Worm (Caenorhabditis elegans) whole organism, mixed stage, embryonic: ENCODE results near the gene cul-2.

Source experiments
- M03D4.4 ChIP-seq: sonication (generic microtip); optimal IDR thresholded peaks from 2 replicates; lab custom pipeline; 2017; ENCODE audit warnings: mild to moderate bottlenecking, missing genetic modification characterization, missing compliant biosample characterization
- blmp-1 ChIP-seq: fragments of 150-350 bp; optimal IDR thresholded peaks from 2 replicates; lab custom pipeline; 2014; ENCODE audit warnings: missing biosample characterization, missing genetic modification characterization
- ceh-39 ChIP-seq: fragments of 150-350 bp; optimal IDR thresholded peaks from 2 replicates; lab custom pipeline; 2014; ENCODE audit warnings: missing biosample characterization, missing genetic modification characterization
- ceh-83 ChIP-seq: fragments of 200-800 bp; sonication (Bioruptor generic); optimal IDR thresholded peaks from 2 replicates; lab custom pipeline; 2018; ENCODE audit warnings: mild to moderate bottlenecking, missing genetic modification characterization, missing compliant biosample characterization
- ces-1 ChIP-seq: fragments of 150-350 bp; optimal IDR thresholded peaks from 2 replicates; lab custom pipeline; 2014; ENCODE audit warnings: missing biosample characterization, missing genetic modification reagents, missing genetic modification characterization
- cnd-1 ChIP-seq: fragments of 200-800 bp; sonication (Bioruptor generic); optimal IDR thresholded peaks from 2 replicates; lab custom pipeline; 2018; ENCODE audit warnings: mild to moderate bottlenecking, missing genetic modification characterization, missing compliant biosample characterization
- elt-1 ChIP-seq: sonication (generic microtip); optimal IDR thresholded peaks from 2 replicates; lab custom pipeline; 2017; ENCODE audit warnings: missing genetic modification characterization, mild to moderate bottlenecking, missing compliant biosample characterization, antibody characterized with exemption, moderate library complexity, borderline replicate concordance; ENCODE audit not compliant: insufficient read depth
- elt-3 ChIP-seq: fragments of 150-350 bp; optimal IDR thresholded peaks from 2 replicates; lab custom pipeline; 2014; ENCODE audit warnings: missing biosample characterization, missing genetic modification characterization
- flh-1 ChIP-seq: fragments of 200-800 bp; sonication (Bioruptor generic); optimal IDR thresholded peaks from 2 replicates; lab custom pipeline; 2018; ENCODE audit warnings: mild to moderate bottlenecking, missing genetic modification characterization, moderate library complexity, missing compliant biosample characterization
- ham-2 ChIP-seq: fragments of 200-800 bp; sonication (Bioruptor generic); optimal IDR thresholded peaks from 2 replicates; lab custom pipeline; 2018; ENCODE audit warnings: mild to moderate bottlenecking, missing genetic modification characterization, missing compliant biosample characterization
- hlh-1 ChIP-seq: fragments of 150-350 bp; optimal IDR thresholded peaks from 2 replicates; lab custom pipeline; 2014; ENCODE audit warnings: missing biosample characterization, missing genetic modification reagents, missing genetic modification characterization
- lin-13 ChIP-seq: fragments of 150-350 bp; optimal IDR thresholded peaks from 2 replicates; lab custom pipeline; 2014; ENCODE audit warnings: missing biosample characterization, missing genetic modification characterization
- lin-32 ChIP-seq: fragments of 200-800 bp; sonication (Bioruptor generic); optimal IDR thresholded peaks from 2 replicates; lab custom pipeline; 2018; ENCODE audit warnings: mild to moderate bottlenecking, missing genetic modification characterization, missing compliant biosample characterization
- lsy-2 ChIP-seq: fragments of 150-350 bp; optimal IDR thresholded peaks from 2 replicates; lab custom pipeline; 2014; ENCODE audit warnings: missing biosample characterization, missing genetic modification characterization
- mab-5 ChIP-seq: fragments of 150-350 bp; optimal IDR thresholded peaks from 2 replicates; lab custom pipeline; 2014; ENCODE audit warnings: missing biosample characterization, missing genetic modification characterization
- mep-1 ChIP-seq: fragments of 150-350 bp; optimal IDR thresholded peaks from 2 replicates; lab custom pipeline; 2017; ENCODE audit warnings: missing biosample characterization, missing genetic modification reagents, missing genetic modification characterization, inconsistent platforms
- mls-2 ChIP-seq: sonication (generic microtip); optimal IDR thresholded peaks from 2 replicates; lab custom pipeline; 2016; ENCODE audit warnings: mild to moderate bottlenecking, missing genetic modification characterization, moderate library complexity, missing compliant biosample characterization
- nhr-12 ChIP-seq: fragments of 150-350 bp; optimal IDR thresholded peaks from 2 replicates; lab custom pipeline; 2014; ENCODE audit warnings: missing biosample characterization, missing genetic modification characterization
- nhr-2 ChIP-seq: fragments of 150-350 bp; optimal IDR thresholded peaks from 2 replicates; lab custom pipeline; 2014; ENCODE audit warnings: missing biosample characterization, missing genetic modification characterization
- nhr-28 ChIP-seq: fragments of 150-350 bp; optimal IDR thresholded peaks from 2 replicates; lab custom pipeline; 2014; ENCODE audit warnings: missing biosample characterization, missing genetic modification characterization
- nhr-76 ChIP-seq: sonication (generic microtip); optimal IDR thresholded peaks from 2 replicates; lab custom pipeline; 2017; ENCODE audit warnings: missing biosample characterization, missing genetic modification characterization
- pha-4 ChIP-seq: fragments of 150-350 bp; optimal IDR thresholded peaks from 2 replicates; lab custom pipeline; 2018; ENCODE audit warnings: missing biosample characterization, missing genetic modification reagents, missing genetic modification characterization
- sem-2 ChIP-seq: fragments of 200-800 bp; sonication (Bioruptor generic); optimal IDR thresholded peaks from 2 replicates; lab custom pipeline; 2018; ENCODE audit warnings: mild to moderate bottlenecking, missing genetic modification characterization, missing compliant biosample characterization
- snpc-4 ChIP-seq: fragments of 150-350 bp; optimal IDR thresholded peaks from 2 replicates; lab custom pipeline; 2014; ENCODE audit warnings: missing biosample characterization, missing genetic modification characterization
- tbx-8 ChIP-seq: fragments of 200-800 bp; sonication (Bioruptor generic); optimal IDR thresholded peaks from 2 replicates; lab custom pipeline; 2018; ENCODE audit warnings: mild to moderate bottlenecking, missing genetic modification characterization, moderate library complexity, missing compliant biosample characterization
- unc-39 ChIP-seq: fragments of 150-350 bp; optimal IDR thresholded peaks from 2 replicates; lab custom pipeline; 2014; ENCODE audit warnings: missing biosample characterization, missing genetic modification characterization
- zip-8 ChIP-seq: fragments of 150-350 bp; optimal IDR thresholded peaks from 2 replicates; lab custom pipeline; 2014; ENCODE audit warnings: missing biosample characterization, missing genetic modification characterization
- ztf-11 ChIP-seq: fragments of 150-350 bp; optimal IDR thresholded peaks from 2 replicates; lab custom pipeline; 2014; ENCODE audit warnings: missing biosample characterization, missing genetic modification characterization

The cul-2 gene

DNA sequence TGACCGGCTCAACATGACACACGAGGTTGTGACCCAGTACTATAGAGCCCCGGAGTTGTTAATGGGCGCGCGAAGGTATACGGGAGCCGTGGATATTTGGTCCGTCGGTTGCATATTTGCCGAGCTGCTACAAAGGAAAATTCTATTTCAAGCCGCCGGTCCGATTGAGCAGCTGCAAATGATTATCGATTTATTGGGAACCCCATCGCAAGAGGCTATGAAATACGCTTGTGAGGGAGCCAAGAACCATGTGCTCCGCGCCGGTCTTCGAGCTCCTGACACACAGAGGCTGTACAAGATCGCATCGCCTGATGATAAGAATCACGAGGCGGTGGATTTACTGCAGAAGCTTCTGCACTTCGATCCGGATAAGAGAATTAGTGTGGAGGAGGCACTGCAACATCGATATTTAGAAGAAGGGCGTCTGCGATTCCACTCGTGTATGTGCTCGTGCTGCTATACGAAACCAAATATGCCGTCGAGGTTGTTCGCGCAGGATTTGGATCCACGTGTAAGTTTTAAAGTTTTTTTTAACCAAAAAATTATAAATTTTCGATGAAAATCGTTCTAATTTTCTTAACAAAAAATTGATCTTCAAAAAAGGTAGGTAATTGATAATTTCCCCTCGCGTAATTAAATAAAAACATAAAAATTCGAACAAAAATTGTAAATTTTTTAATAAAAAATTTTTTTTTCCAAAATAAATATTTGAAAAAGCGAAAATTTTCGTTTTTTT lies 35.5 kb downstream of the cul-2 start:
- TF ChIP-seq ham-2 (GFP tag; lab: Kevin White, UChicago): no peak
- TF ChIP-seq pha-4 (tag; lab: Kevin White, UChicago): no peak
- TF ChIP-seq ztf-11 (tag; lab: Kevin White, UChicago): no peak
- peak; percentile 18 for TF ChIP-seq sem-2 (GFP tag; lab: Kevin White, UChicago)
- TF ChIP-seq elt-1 (tag; lab: Kevin White, UChicago): no peak
- TF ChIP-seq lin-32 (GFP tag; lab: Kevin White, UChicago): no peak

DNA sequence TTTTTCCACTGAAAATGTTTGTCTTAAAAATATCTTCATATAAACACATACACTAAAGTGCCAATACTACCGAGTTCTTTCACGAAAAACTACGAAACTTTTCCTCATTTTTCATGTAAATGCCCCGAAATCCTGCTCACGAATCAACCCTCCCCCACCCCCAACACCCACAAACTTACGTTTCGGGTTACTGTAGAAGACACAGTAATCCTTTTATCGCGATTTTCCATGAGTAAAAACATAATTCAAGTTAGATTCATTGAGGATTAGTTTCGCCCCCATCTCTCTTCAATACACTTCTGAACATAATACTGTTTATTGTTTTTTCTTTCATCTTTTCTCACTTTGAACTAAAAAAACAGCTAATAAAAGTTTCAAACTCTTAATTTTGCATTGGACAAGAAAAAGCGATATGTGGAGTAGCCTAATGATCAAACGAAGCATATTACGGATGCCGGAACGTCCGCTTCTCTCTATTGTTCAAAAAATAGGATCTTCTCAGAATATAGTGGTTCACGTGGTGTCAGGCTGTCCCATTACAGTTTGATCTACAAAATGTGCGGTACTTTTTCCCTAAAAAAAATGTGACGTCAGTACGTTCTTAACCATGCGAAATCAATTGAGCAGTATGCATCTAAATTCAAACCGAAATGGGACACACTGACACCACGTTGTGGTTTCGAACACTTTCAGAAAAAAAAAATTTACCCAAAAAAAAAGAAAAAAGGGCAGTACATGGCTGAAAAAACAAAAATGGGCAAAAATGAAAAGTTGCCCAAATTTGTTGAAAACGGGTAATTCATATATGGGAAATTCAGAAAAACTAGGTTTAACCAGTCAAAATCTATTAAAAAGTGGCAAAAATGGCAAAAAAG lies 37.2 kb downstream of the cul-2 start:
- TF ChIP-seq lsy-2 (tag; lab: Kevin White, UChicago): no peak
- TF ChIP-seq ceh-39: no peak
- TF ChIP-seq nhr-28 (tag; lab: Kevin White, UChicago): no peak
- TF ChIP-seq ham-2 (GFP tag; lab: Kevin White, UChicago): no peak
- TF ChIP-seq elt-3 (tag; lab: Kevin White, UChicago): no peak

DNA sequence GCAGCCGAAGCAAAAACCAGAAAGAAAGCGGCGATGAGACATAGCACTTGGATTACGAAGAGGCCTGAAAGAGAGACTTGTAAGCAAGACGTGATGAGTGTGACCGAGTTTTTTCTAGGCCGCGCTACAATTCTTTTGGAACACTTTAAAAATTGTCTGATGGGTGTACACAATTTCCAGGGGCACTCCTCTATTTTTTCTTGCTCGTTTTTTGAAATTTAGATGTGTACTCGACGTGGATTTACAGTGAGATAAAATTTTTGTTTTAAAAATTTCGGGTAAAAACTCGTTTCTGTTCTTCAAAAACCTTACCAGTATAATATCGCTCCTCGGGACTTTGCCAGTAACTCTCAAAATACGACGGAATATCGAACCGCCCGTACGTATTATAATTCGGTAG lies 42.7 kb downstream of the cul-2 start:
- TF ChIP-seq mab-5 (tag; lab: Kevin White, UChicago) (no peak), ceh-83 (GFP tag; lab: Kevin White, UChicago) (no peak), unc-39 (tag; lab: Kevin White, UChicago) (no peak), lsy-2 (tag; lab: Kevin White, UChicago) (no peak), lin-13 (tag; lab: Kevin White, UChicago) (no peak), nhr-76 (no peak), snpc-4 (tag; lab: Kevin White, UChicago) (no peak), cnd-1 (tag; lab: Kevin White, UChicago) (no peak), zip-8 (tag; lab: Kevin White, UChicago) (no peak)
- TF ChIP-seq, all 35 proteins: peak for 0

DNA sequence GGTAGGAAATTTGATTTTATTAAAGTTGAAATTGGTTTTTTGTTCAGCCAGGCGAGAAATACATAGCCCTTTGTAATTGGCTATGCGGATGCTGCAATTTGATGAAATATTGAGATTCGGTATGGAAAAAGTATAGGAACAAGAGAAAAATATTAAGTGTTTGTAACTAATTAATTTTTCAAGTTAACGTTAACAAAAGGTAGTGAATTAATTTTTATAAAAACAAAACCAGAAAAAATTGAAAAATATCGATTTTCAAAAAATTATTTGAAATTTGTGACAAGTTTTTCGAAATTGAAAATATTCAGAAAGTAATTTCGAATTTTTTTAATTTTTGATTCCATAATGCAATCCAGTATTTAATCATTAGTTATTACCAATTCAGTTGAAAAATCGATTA lies 44.5 kb downstream of the cul-2 start, which contains the start of gene W06F12.2:
Gene W06F12.2 (minus strand): TSS at position 101 of the 400 bp plus-strand sequence.
- no peak for TF ChIP-seq ceh-83 (GFP tag; lab: Kevin White, UChicago)
- no peak for TF ChIP-seq blmp-1 (tag; lab: Kevin White, UChicago)
- no peak for TF ChIP-seq mep-1 (tag; lab: Kevin White, UChicago)
- TF ChIP-seq ceh-39: no peak
- TF ChIP-seq elt-3 (tag; lab: Kevin White, UChicago): no peak
- no peak for TF ChIP-seq hlh-1 (tag; lab: Kevin White, UChicago)
- TF ChIP-seq, all 35 proteins: peak for 0

DNA sequence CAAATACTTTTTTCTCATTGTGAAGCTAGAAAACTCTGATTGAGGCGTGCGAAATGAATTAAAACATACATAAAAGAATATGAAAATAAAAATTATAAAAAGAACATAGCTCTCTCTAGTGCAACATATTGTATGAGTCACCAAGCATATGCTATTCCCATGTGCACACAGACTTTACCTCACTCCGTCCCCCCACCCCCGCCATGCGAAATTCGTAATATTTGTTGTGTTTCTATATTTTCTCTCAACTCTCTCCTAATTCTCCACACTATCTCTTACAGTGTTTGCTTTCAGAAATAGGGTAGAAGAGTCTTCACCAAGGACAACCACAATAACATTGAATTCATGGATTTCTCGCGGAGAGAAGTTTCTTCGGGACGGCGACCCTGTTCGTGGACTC lies 45.6 kb downstream of the cul-2 start:
- TF ChIP-seq pha-4 (tag; lab: Kevin White, UChicago): peak; percentile 49
- TF ChIP-seq hlh-1 (tag; lab: Kevin White, UChicago): no peak

DNA sequence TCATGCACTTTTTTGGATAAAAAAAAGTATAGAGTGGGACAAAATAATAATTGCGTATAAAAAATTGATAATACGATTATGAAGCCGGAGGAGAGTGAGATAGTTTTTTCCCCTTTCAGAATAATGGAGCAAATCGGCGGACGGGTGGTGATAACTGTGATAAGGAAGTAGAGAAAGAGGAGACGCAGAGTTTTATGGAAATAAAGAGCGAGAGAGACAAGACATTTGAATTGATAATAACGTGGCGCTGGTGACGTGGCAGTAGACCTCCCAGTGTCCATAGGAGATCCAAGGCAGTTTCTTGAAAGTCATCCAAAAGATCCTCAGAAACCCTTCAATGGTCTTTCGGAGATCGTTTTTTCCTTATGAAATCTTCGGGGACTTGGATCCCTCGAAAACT lies 46.8 kb downstream of the cul-2 start:
- TF ChIP-seq M03D4.4 (no peak), mls-2 (tag; lab: Kevin White, UChicago) (no peak), nhr-2 (tag; lab: Kevin White, UChicago) (no peak), ces-1 (no peak), elt-3 (tag; lab: Kevin White, UChicago) (no peak), tbx-8 (GFP tag; lab: Kevin White, UChicago) (no peak), elt-1 (tag; lab: Kevin White, UChicago) (no peak), nhr-12 (tag; lab: Kevin White, UChicago) (no peak), nhr-76 (no peak), zip-8 (tag; lab: Kevin White, UChicago) (no peak), flh-1 (GFP tag; lab: Kevin White, UChicago) (no peak)
